Worm (Caenorhabditis elegans) whole organism, L4 larva: Measurements from ENCODE around the gene ida-1.
A peak's percentile ranks its signal among the peaks of the same experiment; 100 is the strongest.

Experiments
- F10B5.3 ChIP-seq: sonication (generic microtip); optimal IDR thresholded peaks from 2 replicates; lab custom pipeline; 2016; ENCODE audit warnings: mild to moderate bottlenecking, missing genetic modification characterization, missing compliant biosample characterization
- F26F4.8 ChIP-seq: fragments of 200-800 bp; sonication (Bioruptor generic); conservative IDR thresholded peaks from 2 replicates; pipeline ENCODE4 v1.3.6; 2022; ENCODE audit warnings: missing genetic modification characterization, missing compliant biosample characterization
- F49E8.2 ChIP-seq: sonication (generic microtip); optimal IDR thresholded peaks from 2 replicates; lab custom pipeline; 2016; ENCODE audit warnings: missing compliant biosample characterization, mild to moderate bottlenecking, missing genetic modification characterization, borderline replicate concordance
- Y5F2A.4 ChIP-seq: fragments of 200-800 bp; sonication (Bioruptor generic); optimal IDR thresholded peaks from 2 replicates; lab custom pipeline; 2018; ENCODE audit warnings: mild to moderate bottlenecking, missing genetic modification characterization, missing compliant biosample characterization
- ZK546.5 ChIP-seq, 2 experiments: sonication (generic microtip); optimal IDR thresholded peaks; 2 replicates each; lab custom pipeline; 2017; ENCODE audit warnings: missing biosample characterization in 2 of 2, missing genetic modification characterization in 2 of 2
- aha-1 ChIP-seq: fragments of 150-350 bp; peaks from one replicate; lab custom pipeline; 2014; ENCODE audit warnings: missing biosample characterization, missing genetic modification characterization
- attf-4 ChIP-seq: sonication (generic microtip); optimal IDR thresholded peaks from 3 replicates; lab custom pipeline; 2017; ENCODE audit warnings: missing biosample characterization, missing genetic modification characterization
- ceh-28 ChIP-seq: fragments of 150-350 bp; optimal IDR thresholded peaks from 2 replicates; lab custom pipeline; 2014; ENCODE audit warnings: missing biosample characterization, missing genetic modification reagents, missing genetic modification characterization
- ces-1 ChIP-seq: fragments of 150-350 bp; sonication (generic microtip); optimal IDR thresholded peaks from 4 replicates; lab custom pipeline; 2014; ENCODE audit warnings: missing biosample characterization, missing genetic modification reagents, missing genetic modification characterization
- cey-2 ChIP-seq: sonication (generic microtip); optimal IDR thresholded peaks from 3 replicates; lab custom pipeline; 2017; ENCODE audit warnings: missing genetic modification characterization, mild to moderate bottlenecking, missing compliant biosample characterization, antibody characterized with exemption, borderline replicate concordance; ENCODE audit not compliant: insufficient read depth
- daf-12 ChIP-seq: fragments of 150-350 bp; optimal IDR thresholded peaks from 2 replicates; lab custom pipeline; 2014; ENCODE audit warnings: missing biosample characterization, missing genetic modification reagents, missing genetic modification characterization
- daf-16 ChIP-seq, 3 experiments: sonication (generic microtip); optimal IDR thresholded peaks; 2 replicates each; lab custom pipeline; 2016 to 2017; ENCODE audit warnings: missing genetic modification characterization in 3 of 3, missing genetic modification reagents in 3 of 3, mild to moderate bottlenecking in 2 of 3, missing compliant biosample characterization in 2 of 3, missing biosample characterization in 1 of 3, moderate library complexity in 1 of 3
- daf-19 ChIP-seq: fragments of 200-800 bp; sonication (Bioruptor generic); conservative IDR thresholded peaks from 2 replicates; pipeline ENCODE4 v1.3.6; 2022; ENCODE audit warnings: missing genetic modification characterization, missing compliant biosample characterization
- dmd-6 ChIP-seq: fragments of 200-800 bp; sonication (Bioruptor generic); IDR thresholded peaks from 2 replicates; pipeline ENCODE4 v1.3.6; 2022; ENCODE audit warnings: missing genetic modification reagents, missing genetic modification characterization, missing compliant biosample characterization
- duxl-1 ChIP-seq: sonication (generic microtip); optimal IDR thresholded peaks from 2 replicates; lab custom pipeline; 2016; ENCODE audit warnings: mild to moderate bottlenecking, missing genetic modification characterization, moderate library complexity, missing compliant biosample characterization; ENCODE audit not compliant: poor library complexity
- egl-27 ChIP-seq: sonication (generic microtip); optimal IDR thresholded peaks from 3 replicates; lab custom pipeline; 2017; ENCODE audit warnings: missing biosample characterization, missing genetic modification reagents, missing genetic modification characterization
- fos-1 ChIP-seq: fragments of 150-350 bp; optimal IDR thresholded peaks from 2 replicates; lab custom pipeline; 2014; ENCODE audit warnings: missing biosample characterization, missing genetic modification characterization
- hlh-30 ChIP-seq: sonication (generic microtip); optimal IDR thresholded peaks from 2 replicates; lab custom pipeline; 2017; ENCODE audit warnings: antibody characterized with exemption, mild to moderate bottlenecking, missing genetic modification characterization, missing compliant biosample characterization; ENCODE audit not compliant: insufficient read depth
- hmg-1.1 ChIP-seq: fragments of 200-800 bp; sonication (Bioruptor generic); IDR thresholded peaks from 2 replicates; pipeline ENCODE4 v1.3.6; 2022; ENCODE audit warnings: missing genetic modification reagents, missing genetic modification characterization, missing compliant biosample characterization
- lim-7 ChIP-seq: fragments of 200-800 bp; sonication (Bioruptor generic); IDR thresholded peaks from 2 replicates; pipeline ENCODE4 v1.3.6; 2022; ENCODE audit warnings: missing genetic modification characterization, missing compliant biosample characterization
- lin-13 ChIP-seq: fragments of 150-350 bp; optimal IDR thresholded peaks from 2 replicates; lab custom pipeline; 2014; ENCODE audit warnings: missing biosample characterization, missing genetic modification reagents, missing genetic modification characterization
- lin-15B ChIP-seq: fragments of 150-350 bp; sonication (generic microtip); optimal IDR thresholded peaks from 3 replicates; lab custom pipeline; 2014; ENCODE audit warnings: missing biosample characterization, missing genetic modification characterization
- madf-5 ChIP-seq, 2 experiments: fragments of 200-800 bp; sonication (Bioruptor generic); IDR thresholded peaks; 2 replicates each; pipeline ENCODE4 v1.3.6; 2022; ENCODE audit warnings: missing compliant biosample characterization in 2 of 2, missing genetic modification characterization in 2 of 2
- mdt-29 ChIP-seq: fragments of 200-800 bp; sonication (Bioruptor generic); IDR thresholded peaks from 2 replicates; pipeline ENCODE4 v1.3.6; 2022; ENCODE audit warnings: missing genetic modification reagents, missing genetic modification characterization, missing compliant biosample characterization
- mep-1 ChIP-seq: fragments of 150-350 bp; sonication (generic microtip); optimal IDR thresholded peaks from 3 replicates; lab custom pipeline; 2014; ENCODE audit warnings: missing biosample characterization, missing genetic modification characterization
- mes-2 ChIP-seq: sonication (generic microtip); optimal IDR thresholded peaks from 2 replicates; lab custom pipeline; 2016; ENCODE audit warnings: missing genotype, mild to moderate bottlenecking, missing genetic modification characterization, missing compliant biosample characterization; ENCODE audit not compliant: poor library complexity, severe bottlenecking
- mxl-2 ChIP-seq: fragments of 200-800 bp; sonication (Bioruptor generic); conservative IDR thresholded peaks from 2 replicates; pipeline ENCODE4 v1.3.6; 2022; ENCODE audit warnings: missing genetic modification reagents, missing genetic modification characterization, missing compliant biosample characterization
- mxl-3 ChIP-seq: fragments of 200-800 bp; sonication (Bioruptor generic); optimal IDR thresholded peaks from 2 replicates; lab custom pipeline; 2018; ENCODE audit warnings: mild to moderate bottlenecking, missing genetic modification characterization, missing compliant biosample characterization
- nhr-10 ChIP-seq: fragments of 150-350 bp; optimal IDR thresholded peaks from 2 replicates; lab custom pipeline; 2014; ENCODE audit warnings: missing biosample characterization, missing genetic modification characterization
- nhr-237 ChIP-seq: sonication (generic microtip); optimal IDR thresholded peaks from 2 replicates; lab custom pipeline; 2017; ENCODE audit warnings: missing biosample characterization, missing genetic modification characterization
- nhr-48 ChIP-seq: sonication (generic microtip); optimal IDR thresholded peaks from 2 replicates; lab custom pipeline; 2016; ENCODE audit warnings: mild to moderate bottlenecking, missing genetic modification characterization, missing compliant biosample characterization
- nhr-77 ChIP-seq: fragments of 150-350 bp; optimal IDR thresholded peaks from 2 replicates; lab custom pipeline; 2014; ENCODE audit warnings: missing biosample characterization, missing genetic modification characterization
- php-3 ChIP-seq: fragments of 200-800 bp; sonication (Bioruptor generic); IDR thresholded peaks from 2 replicates; pipeline ENCODE4 v1.3.6; 2022; ENCODE audit warnings: missing genetic modification reagents, missing genetic modification characterization, missing compliant biosample characterization
- rbr-2 ChIP-seq: sonication (generic microtip); optimal IDR thresholded peaks from 2 replicates; lab custom pipeline; 2016; ENCODE audit warnings: missing genotype, missing genetic modification characterization, missing compliant biosample characterization
- saeg-2 ChIP-seq: fragments of 200-800 bp; sonication (Bioruptor generic); IDR thresholded peaks from 2 replicates; pipeline ENCODE4 v1.3.6; 2022; ENCODE audit warnings: missing genetic modification reagents, missing genetic modification characterization, missing compliant biosample characterization
- snpc-1.2 ChIP-seq: fragments of 200-800 bp; sonication (Bioruptor generic); IDR thresholded peaks from 2 replicates; pipeline ENCODE4 v1.3.6; 2022; ENCODE audit warnings: missing genetic modification reagents, missing genetic modification characterization, missing compliant biosample characterization
- spr-3 ChIP-seq: fragments of 200-800 bp; sonication (Bioruptor generic); optimal IDR thresholded peaks from 2 replicates; lab custom pipeline; 2018; ENCODE audit warnings: mild to moderate bottlenecking, missing genetic modification characterization, missing compliant biosample characterization
- tag-97 ChIP-seq: fragments of 200-800 bp; sonication (Bioruptor generic); IDR thresholded peaks from 2 replicates; pipeline ENCODE4 v1.3.6; 2022; ENCODE audit warnings: missing genetic modification characterization, missing compliant biosample characterization
- zfp-3 ChIP-seq: fragments of 200-800 bp; sonication (Bioruptor generic); conservative IDR thresholded peaks from 2 replicates; pipeline ENCODE4 v1.3.6; 2022; ENCODE audit warnings: missing genetic modification reagents, missing genetic modification characterization, missing compliant biosample characterization
- zip-11 ChIP-seq: fragments of 200-800 bp; sonication (Bioruptor generic); IDR thresholded peaks from 2 replicates; pipeline ENCODE4 v1.3.6; 2022; ENCODE audit warnings: missing genetic modification characterization, missing compliant biosample characterization
- ztf-7 ChIP-seq: fragments of 150-350 bp; optimal IDR thresholded peaks from 2 replicates; lab custom pipeline; 2014; ENCODE audit warnings: missing biosample characterization, missing genetic modification characterization

Gene ida-1

ce11 chrIII:5743084-5743483 is 12.3 kb upstream of the ida-1 start, which contains the start of gene B0244.15:
B0244.15 (plus strand) TSS chrIII:5743384.
- TF ChIP-seq nhr-10 (tag; lab: Kevin White, UChicago) (no peak), dmd-6 (GFP tag; lab: Robert Waterston, UW) (no peak), lin-13 (GFP tag; lab: Kevin White, UChicago) (no peak), fos-1 (no peak), madf-5 (GFP tag; IDR thresholded peaks at IDR 0.05; lab: Robert Waterston, UW) (no peak), mes-2 (tag; lab: Kevin White, UChicago) (no peak), Y5F2A.4 (no peak), mxl-3 (no peak), php-3 (GFP tag; lab: Robert Waterston, UW) (no peak), duxl-1 (no peak), ZK546.5 (tag; optimal IDR thresholded peaks at IDR 0.05; lab: Kevin White, UChicago) (no peak), daf-19 (no peak), F10B5.3 (tag; lab: Kevin White, UChicago) (no peak)

DNA sequence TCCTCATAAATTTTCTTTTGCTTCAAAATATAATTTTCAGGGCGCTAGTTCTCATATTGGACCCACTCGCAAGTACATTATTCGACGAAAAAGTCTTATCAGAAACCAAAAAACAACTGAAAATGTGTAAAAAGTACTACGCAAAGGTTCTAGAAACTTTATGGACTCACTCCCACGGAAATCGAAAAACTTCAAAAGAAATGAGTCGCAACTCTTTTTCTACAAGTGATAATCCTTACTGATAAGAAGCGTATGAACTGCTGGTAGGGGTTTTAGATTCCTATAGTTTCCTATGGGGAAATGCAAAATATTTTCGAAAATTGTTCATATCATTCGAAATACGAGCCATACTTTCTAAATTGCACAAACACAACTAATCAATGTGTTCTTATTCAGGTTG is 10.8 kb upstream of the ida-1 start, which contains the start of gene B0244.5:
B0244.5 (plus strand) TSS at position 301 of the 400 bp plus-strand sequence.
- TF ChIP-seq ztf-7 = no peak
- TF ChIP-seq nhr-48 (tag; lab: Kevin White, UChicago) = no peak

DNA sequence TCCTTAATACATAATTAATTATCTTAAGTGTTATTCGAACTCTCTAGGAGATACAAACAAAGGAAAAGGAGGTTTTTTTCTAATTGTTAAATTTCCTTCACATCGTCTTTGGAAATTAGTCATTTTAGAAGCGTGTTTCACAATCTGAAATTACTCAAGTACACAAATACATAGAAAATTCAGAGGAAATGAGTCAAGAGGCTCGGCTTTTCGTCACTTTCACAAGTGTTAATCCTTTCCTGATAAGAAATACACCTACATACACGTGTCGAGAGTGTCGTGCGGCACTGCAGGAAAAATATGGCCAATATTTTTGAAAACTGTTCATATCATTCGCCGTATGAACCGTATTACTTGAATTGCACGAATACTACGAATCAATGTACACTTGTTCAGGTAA is 8.2 kb upstream of the ida-1 start, which contains the start of gene B0244.4:
B0244.4 (plus strand) TSS at position 301 of the 400 bp plus-strand sequence.
- TF ChIP-seq tag-97 (GFP tag; lab: Robert Waterston, UW) (no peak), mdt-29 (GFP tag; lab: Robert Waterston, UW) (no peak), lin-15B (no peak), zip-11 (GFP tag; lab: Robert Waterston, UW) (no peak)

- TF ChIP-seq lim-7 (GFP tag; lab: Robert Waterston, UW) = no peak
- TF ChIP-seq ceh-28 (tag; lab: Kevin White, UChicago) = no peak
- TF ChIP-seq snpc-1.2 (GFP tag; lab: Robert Waterston, UW) = no peak
- TF ChIP-seq aha-1 (tag; lab: Kevin White, UChicago) = peak; percentile 63
- no peak for TF ChIP-seq egl-27 (tag; lab: Kevin White, UChicago)
- no peak for TF ChIP-seq Y5F2A.4
- TF ChIP-seq mxl-2 = no peak
- no peak for TF ChIP-seq F26F4.8 (GFP tag; lab: Robert Waterston, UW)
- no peak for TF ChIP-seq spr-3
Measured at ce11 chrIII:5748360-5748759, 7.0 kb upstream of the ida-1 start.

DNA sequence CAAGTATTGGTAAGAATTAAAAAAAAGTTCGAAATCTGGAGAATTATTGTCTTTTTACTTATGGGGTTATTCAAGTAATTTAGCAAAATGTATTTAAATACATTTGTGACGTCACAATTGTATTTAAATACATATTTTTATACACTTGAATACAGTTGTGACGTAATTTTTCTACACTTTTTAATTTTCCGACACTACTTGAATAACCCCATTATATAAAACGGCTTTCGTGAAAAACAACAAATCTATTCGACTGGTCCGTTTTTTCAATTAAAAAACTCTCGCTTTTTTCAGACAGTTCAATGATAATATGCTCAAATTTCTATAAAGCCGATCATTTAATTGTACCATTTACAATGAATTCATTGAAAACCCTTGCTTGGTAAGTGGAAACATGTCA is 4.8 kb upstream of the ida-1 start:
- TF ChIP-seq F49E8.2 (tag; lab: Kevin White, UChicago) = no peak
- no peak for TF ChIP-seq php-3 (GFP tag; lab: Robert Waterston, UW)
- no peak for TF ChIP-seq zfp-3 (GFP tag; lab: Robert Waterston, UW)
- TF ChIP-seq hlh-30 (tag; lab: Kevin White, UChicago) = no peak
- TF ChIP-seq snpc-1.2 (GFP tag; lab: Robert Waterston, UW) = no peak
- TF ChIP-seq nhr-77 (tag; lab: Kevin White, UChicago) = no peak

DNA sequence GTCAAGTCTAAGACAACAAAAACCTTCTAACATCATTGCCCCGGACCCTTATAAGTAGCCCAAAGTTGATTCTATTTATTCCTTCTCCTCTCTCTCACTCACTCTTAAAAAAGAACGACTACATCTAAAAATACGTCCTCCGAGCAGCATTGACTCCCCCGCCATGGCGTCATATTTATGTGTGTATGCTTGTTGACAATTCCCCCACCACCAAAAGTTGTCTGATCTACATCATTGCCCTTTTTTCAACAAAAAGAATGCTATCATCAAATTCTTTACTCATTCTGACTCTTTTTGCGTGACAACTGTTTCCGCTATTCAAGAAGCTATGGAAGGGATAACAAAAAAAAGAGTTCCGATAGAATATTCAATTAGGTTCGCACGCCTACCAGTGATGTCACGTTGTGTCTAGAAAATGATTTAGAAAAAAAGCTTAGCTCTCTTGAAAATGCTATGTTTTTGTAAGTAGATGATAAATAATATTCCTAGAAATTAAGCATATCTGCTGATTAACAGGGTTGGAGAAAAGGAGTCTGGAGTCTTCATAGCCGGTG is 2.2 kb downstream of the ida-1 start:
- no peak for TF ChIP-seq cey-2 (tag; lab: Kevin White, UChicago)
- TF ChIP-seq attf-4 (tag; lab: Kevin White, UChicago) = no peak
- TF ChIP-seq mdt-29 (GFP tag; lab: Robert Waterston, UW) = no peak
- TF ChIP-seq snpc-1.2 (GFP tag; lab: Robert Waterston, UW) = 0 out of 2 replicates have a peak, but pooled peaks have one; percentile 10
- peak; percentile 94 for TF ChIP-seq aha-1 (tag; lab: Kevin White, UChicago)
- peak; percentile 27 for TF ChIP-seq rbr-2 (tag; lab: Kevin White, UChicago)
- peak; percentile 12 for TF ChIP-seq mep-1 (tag; lab: Kevin White, UChicago)
- TF ChIP-seq daf-16 (GFP tag; optimal IDR thresholded peaks at IDR 0.05; lab: Kevin White, UChicago) = no peak
- no peak for TF ChIP-seq daf-16 (tag; optimal IDR thresholded peaks at IDR 0.05; lab: Kevin White, UChicago)
- no peak for TF ChIP-seq hmg-1.1
- no peak for TF ChIP-seq dmd-6 (GFP tag; lab: Robert Waterston, UW)
- no peak for TF ChIP-seq daf-12 (tag; lab: Kevin White, UChicago)
- no peak for TF ChIP-seq ztf-7
- TF ChIP-seq saeg-2 (GFP tag; lab: Robert Waterston, UW) = no peak
- TF ChIP-seq F26F4.8 (GFP tag; lab: Robert Waterston, UW) = no peak
- peak; percentile 6 for TF ChIP-seq ces-1 (GFP tag; lab: Kevin White, UChicago)
- TF ChIP-seq nhr-237 = no peak
